Worm (Caenorhabditis elegans) whole organism, young adult: ENCODE results near the gene mct-5.
A peak's percentile ranks its signal among the peaks of the same experiment; 100 is the strongest.

Experiments used
- B0019.2 ChIP-seq: fragments of 200-800 bp; sonication (Bioruptor generic); conservative IDR thresholded peaks from 2 replicates; pipeline ENCODE4 v1.3.6; 2022; ENCODE audit warnings: missing genetic modification reagents, missing genetic modification characterization, missing compliant biosample characterization
- B0261.1 ChIP-seq: sonication (generic microtip); optimal IDR thresholded peaks from 2 replicates; lab custom pipeline; 2016; ENCODE audit warnings: mild to moderate bottlenecking, missing genetic modification characterization, moderate library complexity, missing compliant biosample characterization
- C17E4.6 ChIP-seq: fragments of 200-800 bp; sonication (Bioruptor generic); IDR thresholded peaks from 2 replicates; pipeline ENCODE4 v1.3.6; 2022; ENCODE audit warnings: missing genetic modification reagents, missing genetic modification characterization, missing compliant biosample characterization
- F52B5.7 ChIP-seq: sonication (generic microtip); optimal IDR thresholded peaks from 2 replicates; lab custom pipeline; 2016; ENCODE audit warnings: mild to moderate bottlenecking, missing genetic modification characterization, missing compliant biosample characterization
- F55B11.4 ChIP-seq: sonication (generic microtip); optimal IDR thresholded peaks from 2 replicates; lab custom pipeline; 2016; ENCODE audit warnings: missing compliant biosample characterization, missing genetic modification characterization, borderline replicate concordance; ENCODE audit not compliant: insufficient read depth
- F57A8.1 ChIP-seq: fragments of 200-800 bp; sonication (Bioruptor generic); optimal IDR thresholded peaks from 2 replicates; lab custom pipeline; 2018; ENCODE audit warnings: mild to moderate bottlenecking, missing genetic modification characterization, moderate library complexity, missing compliant biosample characterization
- K11D2.4 ChIP-seq: fragments of 200-800 bp; sonication (Bioruptor generic); IDR thresholded peaks from 2 replicates; pipeline ENCODE4 v1.3.6; 2022; ENCODE audit warnings: missing genetic modification reagents, missing genetic modification characterization, missing compliant biosample characterization
- T07F8.4 ChIP-seq: sonication (generic microtip); optimal IDR thresholded peaks from 2 replicates; lab custom pipeline; 2016; ENCODE audit warnings: mild to moderate bottlenecking, missing genetic modification characterization, moderate library complexity, missing compliant biosample characterization
- aptf-3 ChIP-seq: fragments of 200-800 bp; sonication (Bioruptor generic); IDR thresholded peaks from 2 replicates; pipeline ENCODE4 v1.3.6; 2022; ENCODE audit warnings: missing genetic modification characterization, missing compliant biosample characterization
- attf-3 ChIP-seq: fragments of 200-800 bp; sonication (Bioruptor generic); conservative IDR thresholded peaks from 2 replicates; pipeline ENCODE4 v1.3.6; 2022; ENCODE audit warnings: missing genetic modification reagents, missing genetic modification characterization, missing compliant biosample characterization
- ceh-100 ChIP-seq: fragments of 200-800 bp; sonication (Bioruptor generic); IDR thresholded peaks from 2 replicates; pipeline ENCODE4 v1.3.6; 2022; ENCODE audit warnings: missing genetic modification reagents, missing genetic modification characterization, missing compliant biosample characterization
- ceh-40 ChIP-seq: fragments of 200-800 bp; sonication (Bioruptor generic); IDR thresholded peaks from 2 replicates; pipeline ENCODE4 v1.3.6; 2022; ENCODE audit warnings: missing genetic modification characterization, missing compliant biosample characterization
- ceh-79 ChIP-seq: sonication (generic microtip); optimal IDR thresholded peaks from 2 replicates; lab custom pipeline; 2017; ENCODE audit warnings: mild to moderate bottlenecking, missing genetic modification characterization, missing compliant biosample characterization
- chd-7 ChIP-seq: sonication (generic microtip); optimal IDR thresholded peaks from 2 replicates; lab custom pipeline; 2016; ENCODE audit warnings: mild to moderate bottlenecking, missing genetic modification characterization, moderate library complexity, missing compliant biosample characterization
- die-1 ChIP-seq: sonication (generic microtip); optimal IDR thresholded peaks from 2 replicates; lab custom pipeline; 2016; ENCODE audit warnings: missing genotype, mild to moderate bottlenecking, missing genetic modification characterization, missing compliant biosample characterization
- dpff-1 ChIP-seq: sonication (generic microtip); optimal IDR thresholded peaks from 2 replicates; lab custom pipeline; 2017; ENCODE audit warnings: mild to moderate bottlenecking, missing genetic modification characterization, missing compliant biosample characterization
- gei-17 ChIP-seq: fragments of 200-800 bp; sonication (Bioruptor generic); optimal IDR thresholded peaks from 2 replicates; lab custom pipeline; 2018; ENCODE audit warnings: mild to moderate bottlenecking, missing genetic modification characterization, missing compliant biosample characterization
- hlh-12 ChIP-seq: sonication (generic microtip); optimal IDR thresholded peaks from 2 replicates; lab custom pipeline; 2016; ENCODE audit warnings: missing genetic modification characterization, missing compliant biosample characterization
- hsf-1 ChIP-seq: fragments of 200-800 bp; sonication (Bioruptor generic); IDR thresholded peaks from 2 replicates; pipeline ENCODE4 v1.3.6; 2022; ENCODE audit warnings: missing genetic modification reagents, missing genetic modification characterization, missing compliant biosample characterization
- lag-1 ChIP-seq: fragments of 200-800 bp; sonication (Bioruptor generic); IDR thresholded peaks from 2 replicates; pipeline ENCODE4 v1.3.6; 2022; ENCODE audit warnings: missing genetic modification reagents, missing genetic modification characterization, missing compliant biosample characterization
- lin-35 ChIP-seq, 3 experiments: fragments of 150-350 bp in 2 of 3; sonication (generic microtip) in 1 of 3; optimal IDR thresholded peaks; 2 replicates each; lab custom pipeline; 2014 to 2018; ENCODE audit warnings: missing biosample characterization in 3 of 3, missing genetic modification characterization in 3 of 3, missing genetic modification reagents in 3 of 3
- lin-54 ChIP-seq: fragments of 200-800 bp; sonication (Bioruptor generic); optimal IDR thresholded peaks from 2 replicates; lab custom pipeline; 2018; ENCODE audit warnings: mild to moderate bottlenecking, missing genetic modification characterization, missing compliant biosample characterization
- madf-3 ChIP-seq: fragments of 200-800 bp; sonication (Bioruptor generic); IDR thresholded peaks from 2 replicates; pipeline ENCODE4 v1.3.6; 2022; ENCODE audit warnings: missing genetic modification reagents, missing genetic modification characterization, missing compliant biosample characterization
- mel-28 ChIP-seq: sonication (generic microtip); optimal IDR thresholded peaks from 2 replicates; lab custom pipeline; 2016; ENCODE audit warnings: borderline replicate concordance, mild to moderate bottlenecking, missing genetic modification characterization, missing compliant biosample characterization
- mxl-1 ChIP-seq: sonication (generic microtip); optimal IDR thresholded peaks from 2 replicates; lab custom pipeline; 2016; ENCODE audit warnings: missing genetic modification characterization, missing compliant biosample characterization
- nhr-120 ChIP-seq: fragments of 200-800 bp; sonication (Bioruptor generic); IDR thresholded peaks from 2 replicates; pipeline ENCODE4 v1.3.6; 2022; ENCODE audit warnings: missing genetic modification characterization, missing compliant biosample characterization
- nhr-179 ChIP-seq: sonication (generic microtip); optimal IDR thresholded peaks from 2 replicates; lab custom pipeline; 2016; ENCODE audit warnings: mild to moderate bottlenecking, missing genetic modification characterization, missing compliant biosample characterization
- nhr-27 ChIP-seq: fragments of 200-800 bp; sonication (Bioruptor generic); optimal IDR thresholded peaks from 2 replicates; lab custom pipeline; 2018; ENCODE audit warnings: mild to moderate bottlenecking, missing genetic modification characterization, moderate library complexity, missing compliant biosample characterization
- nhr-80 ChIP-seq: sonication (generic microtip); optimal IDR thresholded peaks from 2 replicates; lab custom pipeline; 2016; ENCODE audit warnings: missing genetic modification characterization, missing compliant biosample characterization
- nhr-90 ChIP-seq: sonication (generic microtip); optimal IDR thresholded peaks from 2 replicates; lab custom pipeline; 2016; ENCODE audit warnings: missing genotype, mild to moderate bottlenecking, missing genetic modification characterization, missing compliant biosample characterization
- pbrm-1 ChIP-seq: fragments of 200-800 bp; sonication (Bioruptor generic); IDR thresholded peaks from 2 replicates; pipeline ENCODE4 v1.3.6; 2022; ENCODE audit warnings: missing genetic modification reagents, missing genetic modification characterization, missing compliant biosample characterization
- rcor-1 ChIP-seq: fragments of 200-800 bp; sonication (Bioruptor generic); IDR thresholded peaks from 2 replicates; pipeline ENCODE4 v1.3.6; 2022; ENCODE audit warnings: missing genetic modification reagents, missing genetic modification characterization, missing compliant biosample characterization
- rec-8 ChIP-seq, 2 experiments: sonication (generic microtip); optimal IDR thresholded peaks; 2 replicates each; lab custom pipeline; 2016; ENCODE audit warnings: mild to moderate bottlenecking in 2 of 2, missing genetic modification characterization in 2 of 2, missing genetic modification reagents in 2 of 2, missing genotype in 2 of 2, missing biosample characterization in 1 of 2, missing compliant biosample characterization in 1 of 2, moderate library complexity in 1 of 2
- repo-1 ChIP-seq: sonication (generic microtip); optimal IDR thresholded peaks from 2 replicates; lab custom pipeline; 2017; ENCODE audit warnings: mild to moderate bottlenecking, missing genetic modification characterization, missing compliant biosample characterization
- rpc-1 ChIP-seq, 2 experiments: fragments of 150-350 bp in 1 of 2; sonication (generic microtip) in 1 of 2; optimal IDR thresholded peaks; 2 replicates each; lab custom pipeline; 2014 to 2018; ENCODE audit warnings: missing biosample characterization in 1 of 2, missing genetic modification characterization in 1 of 2, missing genetic modification reagents in 1 of 2, missing genotype in 1 of 2
- snpc-1.3 ChIP-seq: sonication (generic microtip); optimal IDR thresholded peaks from 2 replicates; lab custom pipeline; 2017; ENCODE audit warnings: missing genetic modification characterization, mild to moderate bottlenecking, missing compliant biosample characterization, antibody characterized with exemption, moderate library complexity, missing genotype, missing genetic modification reagents; ENCODE audit not compliant: insufficient read depth
- tbp1 ChIP-seq: fragments of 200-800 bp; sonication (Bioruptor generic); optimal IDR thresholded peaks from 2 replicates; lab custom pipeline; 2018; ENCODE audit warnings: mild to moderate bottlenecking, missing genetic modification characterization, missing compliant biosample characterization
- tbx-9 ChIP-seq: sonication (generic microtip); optimal IDR thresholded peaks from 2 replicates; lab custom pipeline; 2016; ENCODE audit warnings: borderline replicate concordance, missing genetic modification characterization, inconsistent platforms, missing compliant biosample characterization
- xnd-1 ChIP-seq: sonication (generic microtip); optimal IDR thresholded peaks from 2 replicates; lab custom pipeline; 2016; ENCODE audit warnings: missing genotype, missing genetic modification reagents, missing genetic modification characterization, missing compliant biosample characterization
- zim-3 ChIP-seq: sonication (generic microtip); optimal IDR thresholded peaks from 2 replicates; lab custom pipeline; 2017; ENCODE audit warnings: mild to moderate bottlenecking, missing genetic modification characterization, moderate library complexity, missing compliant biosample characterization
- ztf-18 ChIP-seq: sonication (generic microtip); optimal IDR thresholded peaks from 2 replicates; lab custom pipeline; 2016; ENCODE audit warnings: missing genotype, mild to moderate bottlenecking, missing genetic modification characterization, missing compliant biosample characterization
- ztf-26 ChIP-seq: sonication (generic microtip); optimal IDR thresholded peaks from 2 replicates; lab custom pipeline; 2017; ENCODE audit warnings: missing genetic modification characterization, missing compliant biosample characterization

The mct-5 gene

ce11 chrII:7050021-7050722, 48.2 kb downstream of the mct-5 start, which contains the start of the genes tcer-1 and ZK1127.5 (continued):
- TF ChIP-seq attf-3 (GFP tag; lab: Robert Waterston, UW), result no peak
- no peak for TF ChIP-seq K11D2.4 (GFP tag; lab: Robert Waterston, UW)
- peak; percentile 26 for TF ChIP-seq tbp1 (GFP tag; lab: Kevin White, UChicago)
- TF ChIP-seq dpff-1 (tag; lab: Kevin White, UChicago), result no peak
- no peak for TF ChIP-seq mel-28
- no peak for TF ChIP-seq ztf-18
- no peak for TF ChIP-seq hsf-1
- TF ChIP-seq chd-7 (tag; lab: Kevin White, UChicago), result no peak
- TF ChIP-seq ceh-40 (GFP tag; lab: Robert Waterston, UW), result no peak
- TF ChIP-seq nhr-27 (tag; lab: Kevin White, UChicago), result no peak
- no peak for TF ChIP-seq mxl-1 (tag; lab: Kevin White, UChicago)
- TF ChIP-seq xnd-1 (tag; lab: Kevin White, UChicago), result no peak
- TF ChIP-seq rpc-1 (optimal IDR thresholded peaks at IDR 0.05; lab: Kevin White, UChicago), result no peak
- no peak for TF ChIP-seq rpc-1 (tag; optimal IDR thresholded peaks at IDR 0.05; lab: Kevin White, UChicago)
- no peak for TF ChIP-seq ceh-100
- no peak for TF ChIP-seq tbx-9 (tag; lab: Kevin White, UChicago)
- no peak for TF ChIP-seq C17E4.6 (GFP tag; lab: Robert Waterston, UW)
- TF ChIP-seq lin-35 (GFP tag; optimal IDR thresholded peaks at IDR 0.05; lab: Kevin White, UChicago), result peak in 1 of 3 experiments; percentile 57
- TF ChIP-seq rcor-1 (GFP tag; lab: Robert Waterston, UW), result no peak
- no peak for TF ChIP-seq die-1
- TF ChIP-seq nhr-90 (tag; lab: Kevin White, UChicago), result no peak
- TF ChIP-seq B0261.1, result no peak
- no peak for TF ChIP-seq F55B11.4 (tag; lab: Kevin White, UChicago)
- no peak for TF ChIP-seq ztf-26 (tag; lab: Kevin White, UChicago)
- TF ChIP-seq F57A8.1 (GFP tag; lab: Kevin White, UChicago), result no peak
- no peak for TF ChIP-seq T07F8.4 (tag; lab: Kevin White, UChicago)
- TF ChIP-seq gei-17 (GFP tag; lab: Kevin White, UChicago), result no peak
- no peak; the same call in 1 of the 2 replicates for TF ChIP-seq pbrm-1 (GFP tag; lab: Robert Waterston, UW)
- no peak for TF ChIP-seq nhr-179 (tag; lab: Kevin White, UChicago)
- no peak for TF ChIP-seq hlh-12 (tag; lab: Kevin White, UChicago)
- no peak for TF ChIP-seq lag-1 (GFP tag; lab: Robert Waterston, UW)
- TF ChIP-seq madf-3 (GFP tag; lab: Robert Waterston, UW), result peak; percentile 95
- TF ChIP-seq rec-8 (tag; optimal IDR thresholded peaks at IDR 0.05; lab: Kevin White, UChicago), result no peak
- TF ChIP-seq repo-1 (tag; lab: Kevin White, UChicago), result no peak
- no peak for TF ChIP-seq nhr-120
- TF ChIP-seq B0019.2 (GFP tag; lab: Robert Waterston, UW), result no peak
- TF ChIP-seq aptf-3, result no peak
- TF ChIP-seq snpc-1.3 (tag; lab: Kevin White, UChicago), result peak; percentile 56
- peak; percentile 60 for TF ChIP-seq lin-54 (GFP tag; lab: Kevin White, UChicago)
- no peak for TF ChIP-seq zim-3
- peak; percentile 1 for TF ChIP-seq nhr-80
- no peak for TF ChIP-seq F52B5.7 (tag; lab: Kevin White, UChicago)
- TF ChIP-seq ceh-79, result no peak
